Worm (Caenorhabditis elegans): Measurements from ENCODE around the gene R10E4.3.

- TF ChIP-seq sea-1 (GFP tag; conservative IDR thresholded peaks at IDR 0.05) (no peak), tra-4 (tag; optimal IDR thresholded peaks at IDR 0.05) (no peak), pes-1 (GFP tag; IDR thresholded peaks at IDR 0.05) (no peak), ceh-13 (GFP tag; optimal IDR thresholded peaks at IDR 0.05) (no peak), tbx-37 (GFP tag; conservative IDR thresholded peaks at IDR 0.05) (no peak), ets-7 (tag; optimal IDR thresholded peaks at IDR 0.05) (no peak), ama-1 (optimal IDR thresholded peaks at IDR 0.05) (no peak), aly-1 (tag; optimal IDR thresholded peaks at IDR 0.05) (no peak), scrt-1 (GFP tag; IDR thresholded peaks at IDR 0.05) (no peak), flt-1 (GFP tag; IDR thresholded peaks at IDR 0.05) (no peak), hnd-1 (tag; optimal IDR thresholded peaks at IDR 0.05) (no peak)
These were observed 29.4 kb downstream of the R10E4.3 start for ce11 chrIII:4257896-4258295.

Data from whole organism, early embryonic.